Comparison of ENCODE assay signal across 5 fruit fly cellular contexts in genomic region chr3R:14630119-14630623, dm6.
TF ChIP-seq lines count a peak whose summit lies in the region.

TSS of gene Cad88C (plus strand) at chr3R:14630478.

- no peak for TF ChIP-seq CTCF in whole organism, embryonic (GFP tag; optimal IDR thresholded peaks at IDR 0.05; lab: Kevin White, UChicago)

TF ChIP-seq in whole organism, adult, 20 proteins besides CTCF, POLR2A, EP300 and RAD21:
- no peak for TF ChIP-seq Hr96 (GFP tag; optimal IDR thresholded peaks at IDR 0.05; lab: Kevin White, UChicago)
- TF ChIP-seq tj (GFP tag; optimal IDR thresholded peaks at IDR 0.05; lab: Kevin White, UChicago) = peak; percentile 35
- TF ChIP-seq CG14711 (tag; optimal IDR thresholded peaks at IDR 0.05; lab: Kevin White, UChicago) = peak; percentile 80
- TF ChIP-seq kay (GFP tag; lab: Kevin White, UChicago; ENCODE audit: borderline replicate concordance) = no peak

TF ChIP-seq in whole organism, embryonic, 481 proteins besides CTCF, POLR2A, EP300 and RAD21 (continues in another document):
- TF ChIP-seq grau (tag; optimal IDR thresholded peaks at IDR 0.05; lab: Kevin White, UChicago) (no peak), NfI (GFP tag; optimal IDR thresholded peaks at IDR 0.05; lab: Kevin White, UChicago) (no peak), D19B (GFP tag; optimal IDR thresholded peaks at IDR 0.05; lab: Kevin White, UChicago) (no peak), CG14667 (GFP tag; IDR thresholded peaks at IDR 0.05; lab: Robert Waterston, UW) (no peak), CG10274 (GFP tag; optimal IDR thresholded peaks at IDR 0.05; lab: Kevin White, UChicago) (no peak), tna (GFP tag; IDR thresholded peaks at IDR 0.05; lab: Robert Waterston, UW; ENCODE audit: partially characterized antibody) (no peak), eve (GFP tag; optimal IDR thresholded peaks at IDR 0.05; lab: Kevin White, UChicago) (no peak), CG2712 (tag; optimal IDR thresholded peaks at IDR 0.05; lab: Kevin White, UChicago) (no peak), sr (GFP tag; IDR thresholded peaks at IDR 0.05; lab: Robert Waterston, UW) (no peak), unpg (GFP tag; optimal IDR thresholded peaks at IDR 0.05; lab: Kevin White, UChicago) (no peak), Dip2 (GFP tag; IDR thresholded peaks at IDR 0.05; lab: Robert Waterston, UW) (no peak), Lim3 (GFP tag; IDR thresholded peaks at IDR 0.05; lab: Robert Waterston, UW) (no peak), CG1603 (tag; optimal IDR thresholded peaks at IDR 0.05; lab: Kevin White, UChicago) (no peak), CG4617 (GFP tag; optimal IDR thresholded peaks at IDR 0.05; lab: Kevin White, UChicago; ENCODE audit: borderline replicate concordance) (no peak), CG14710 (tag; optimal IDR thresholded peaks at IDR 0.05; lab: Kevin White, UChicago) (no peak), sqz (GFP tag; optimal IDR thresholded peaks at IDR 0.05; lab: Kevin White, UChicago) (no peak), CG13894 (tag; optimal IDR thresholded peaks at IDR 0.05; lab: Kevin White, UChicago) (no peak), gcm (GFP tag; optimal IDR thresholded peaks at IDR 0.05; lab: Kevin White, UChicago) (no peak), Opbp (GFP tag; IDR thresholded peaks at IDR 0.05; lab: Robert Waterston, UW; ENCODE audit: partially characterized antibody) (no peak), Gug (GFP tag; IDR thresholded peaks at IDR 0.05; lab: Robert Waterston, UW) (no peak), CG6689 (GFP tag; IDR thresholded peaks at IDR 0.05; lab: Robert Waterston, UW) (no peak), CG7271 (tag; optimal IDR thresholded peaks at IDR 0.05; lab: Kevin White, UChicago) (no peak)

TF ChIP-seq in whole organism, prepupa, 60 proteins besides CTCF, POLR2A, EP300 and RAD21:
- TF ChIP-seq Hr38 (GFP tag; optimal IDR thresholded peaks at IDR 0.05; lab: Kevin White, UChicago) (no peak), CG6854 (GFP tag; optimal IDR thresholded peaks at IDR 0.05; lab: Kevin White, UChicago) (no peak), CG34406 (GFP tag; optimal IDR thresholded peaks at IDR 0.05; lab: Kevin White, UChicago) (no peak), vri (GFP tag; optimal IDR thresholded peaks at IDR 0.05; lab: Kevin White, UChicago) (no peak), spab (GFP tag; optimal IDR thresholded peaks at IDR 0.05; lab: Kevin White, UChicago) (no peak), Eip78C (GFP tag; lab: Kevin White, UChicago) (peak; percentile 60), CG15336 (GFP tag; IDR thresholded peaks at IDR 0.05; lab: Robert Waterston, UW) (0 out of 2 replicates have a peak, but pooled peaks have one; percentile 10), CG11294 (GFP tag; IDR thresholded peaks at IDR 0.05; lab: Robert Waterston, UW) (no peak), esn (GFP tag; optimal IDR thresholded peaks at IDR 0.05; lab: Kevin White, UChicago) (no peak), Sox14 (GFP tag; optimal IDR thresholded peaks at IDR 0.05; lab: Kevin White, UChicago) (no peak), Smox (GFP tag; optimal IDR thresholded peaks at IDR 0.05; lab: Kevin White, UChicago) (no peak), CG4318 (GFP tag; optimal IDR thresholded peaks at IDR 0.05; lab: Kevin White, UChicago) (no peak), CG6163 (GFP tag; IDR thresholded peaks at IDR 0.05; lab: Robert Waterston, UW) (0 out of 3 replicates have a peak, but pooled peaks have one; percentile 16), CG10669 (GFP tag; optimal IDR thresholded peaks at IDR 0.05; lab: Kevin White, UChicago) (no peak), CG10631 (GFP tag; optimal IDR thresholded peaks at IDR 0.05; lab: Kevin White, UChicago) (no peak), Hr4 (GFP tag; optimal IDR thresholded peaks at IDR 0.05; lab: Kevin White, UChicago) (no peak), Eip93F (GFP tag; optimal IDR thresholded peaks at IDR 0.05; lab: Kevin White, UChicago) (no peak), salr (GFP tag; optimal IDR thresholded peaks at IDR 0.05; lab: Kevin White, UChicago) (no peak), Blimp-1 (GFP tag; optimal IDR thresholded peaks at IDR 0.05; lab: Kevin White, UChicago) (no peak), eg (GFP tag; IDR thresholded peaks at IDR 0.05; lab: Robert Waterston, UW) (no peak), pdm3 (GFP tag; optimal IDR thresholded peaks at IDR 0.05; lab: Kevin White, UChicago) (no peak), CG6808 (GFP tag; optimal IDR thresholded peaks at IDR 0.05; lab: Kevin White, UChicago) (no peak), ss (GFP tag; optimal IDR thresholded peaks at IDR 0.05; lab: Kevin White, UChicago) (peak in 1 of 2 experiments; percentile 10), achi (GFP tag; optimal IDR thresholded peaks at IDR 0.05; lab: Kevin White, UChicago) (no peak)
TF ChIP-seq in whole organism, prepupa: peak in this region for 4.

TF ChIP-seq in whole organism, pupa, 21 proteins besides CTCF, POLR2A, EP300 and RAD21:
- no peak for TF ChIP-seq CG17806 (tag; optimal IDR thresholded peaks at IDR 0.05; lab: Kevin White, UChicago)
- TF ChIP-seq Pif1B (GFP tag; optimal IDR thresholded peaks at IDR 0.05; lab: Kevin White, UChicago) = no peak
- 0 out of 2 replicates have a peak, but pooled peaks have one; percentile 14 for TF ChIP-seq CG32121 (GFP tag; IDR thresholded peaks at IDR 0.05; lab: Robert Waterston, UW)
TF ChIP-seq in whole organism, pupa: peak in this region for 1.

TF ChIP-seq in whole organism, wandering third instar larva, 38 proteins besides CTCF, POLR2A, EP300 and RAD21:
- TF ChIP-seq tai (GFP tag; optimal IDR thresholded peaks at IDR 0.05; lab: Kevin White, UChicago) (no peak), Sp1 (GFP tag; optimal IDR thresholded peaks at IDR 0.05; lab: Kevin White, UChicago) (no peak), Vsx2 (GFP tag; optimal IDR thresholded peaks at IDR 0.05; lab: Kevin White, UChicago; ENCODE audit: partially characterized antibody) (peak; percentile 41)
TF ChIP-seq in whole organism, wandering third instar larva: peak in this region for 1.
